Fruit fly (Drosophila melanogaster) whole organism, prepupa: ENCODE measurements around the gene CG11768.

Source experiments
- Blimp-1 ChIP-seq: fragments of 200-800 bp; sonication (Bioruptor generic); optimal IDR thresholded peaks from 3 replicates; lab custom pipeline; 2017; ENCODE audit warnings: missing biosample characterization, missing genetic modification characterization, mild to moderate bottlenecking, moderate library complexity, missing genetic modification reagents
- CG10631 ChIP-seq: fragments of 200-800 bp; sonication (Bioruptor generic); optimal IDR thresholded peaks from 2 replicates; lab custom pipeline; 2016; ENCODE audit warnings: missing biosample characterization, missing genetic modification characterization
- CG10669 ChIP-seq: fragments of 200-800 bp; sonication (Bioruptor generic); optimal IDR thresholded peaks from 3 replicates; lab custom pipeline; 2018; ENCODE audit warnings: missing biosample characterization, mild to moderate bottlenecking, missing genetic modification characterization, moderate library complexity
- CG11294 ChIP-seq: fragments of 200-800 bp; sonication (Bioruptor generic); IDR thresholded peaks from 2 replicates; pipeline ENCODE4 v1.3.6; 2022; ENCODE audit warnings: missing biosample characterization, missing genetic modification characterization
- CG11762 ChIP-seq: fragments of 200-800 bp; sonication (Bioruptor generic); optimal IDR thresholded peaks from 3 replicates; lab custom pipeline; 2016; ENCODE audit warnings: missing biosample characterization, missing genetic modification characterization; ENCODE audit not compliant: insufficient read depth
- CG11902 ChIP-seq: fragments of 200-800 bp; sonication (Bioruptor generic); optimal IDR thresholded peaks from 3 replicates; lab custom pipeline; 2016; ENCODE audit warnings: missing biosample characterization, missing genetic modification characterization
- CG1621 ChIP-seq: fragments of 200-800 bp; sonication (Bioruptor generic); optimal IDR thresholded peaks from 3 replicates; lab custom pipeline; 2018; ENCODE audit warnings: missing biosample characterization, mild to moderate bottlenecking, missing genetic modification characterization
- CG16779 ChIP-seq: fragments of 200-800 bp; sonication (Bioruptor generic); optimal IDR thresholded peaks from 3 replicates; lab custom pipeline; 2017; ENCODE audit warnings: missing biosample characterization, mild to moderate bottlenecking, missing genetic modification characterization
- CG3032 ChIP-seq: fragments of 200-800 bp; optimal IDR thresholded peaks from 2 replicates; lab custom pipeline; 2019; ENCODE audit warnings: missing biosample characterization, mild to moderate bottlenecking, missing genetic modification characterization, moderate library complexity
- CG31627 ChIP-seq: fragments of 200-800 bp; sonication (Bioruptor generic); optimal IDR thresholded peaks from 3 replicates; lab custom pipeline; 2016; ENCODE audit warnings: missing biosample characterization, missing genetic modification characterization
- CG32006 ChIP-seq: fragments of 200-800 bp; sonication (Bioruptor generic); optimal IDR thresholded peaks from 3 replicates; lab custom pipeline; 2017; ENCODE audit warnings: missing biosample characterization, mild to moderate bottlenecking, missing genetic modification characterization
- CG3919 ChIP-seq: fragments of 200-800 bp; sonication (Bioruptor generic); optimal IDR thresholded peaks from 3 replicates; lab custom pipeline; 2016; ENCODE audit warnings: missing biosample characterization, missing genetic modification characterization
- CG6163 ChIP-seq: fragments of 200-800 bp; sonication (Bioruptor generic); IDR thresholded peaks from 3 replicates; pipeline ENCODE4 v1.3.6; 2022; ENCODE audit warnings: missing biosample characterization, missing genetic modification characterization
- CG6792 ChIP-seq: fragments of 200-800 bp; sonication (Bioruptor generic); optimal IDR thresholded peaks from 3 replicates; lab custom pipeline; 2016; ENCODE audit warnings: missing biosample characterization, missing genetic modification characterization
- CG6808 ChIP-seq: fragments of 200-800 bp; sonication (Bioruptor generic); optimal IDR thresholded peaks from 3 replicates; lab custom pipeline; 2017; ENCODE audit warnings: missing biosample characterization, missing genetic modification characterization, mild to moderate bottlenecking, moderate library complexity, missing genetic modification reagents
- CG6854 ChIP-seq: fragments of 200-800 bp; sonication (Bioruptor generic); optimal IDR thresholded peaks from 2 replicates; lab custom pipeline; 2017; ENCODE audit warnings: missing biosample characterization, mild to moderate bottlenecking, missing genetic modification characterization
- CG7368 ChIP-seq: fragments of 200-800 bp; sonication (Bioruptor generic); optimal IDR thresholded peaks from 3 replicates; lab custom pipeline; 2016; ENCODE audit warnings: missing biosample characterization, missing genetic modification characterization
- CG8119 ChIP-seq: fragments of 200-800 bp; sonication (Bioruptor generic); IDR thresholded peaks from 3 replicates; pipeline ENCODE4 v1.3.6; 2022; ENCODE audit warnings: missing biosample characterization, missing genetic modification characterization
- CG8319 ChIP-seq: fragments of 200-800 bp; sonication (Bioruptor generic); optimal IDR thresholded peaks from 3 replicates; lab custom pipeline; 2016; ENCODE audit warnings: missing biosample characterization, missing genetic modification characterization
- CG9139 ChIP-seq: fragments of 200-800 bp; sonication (Bioruptor generic); optimal IDR thresholded peaks from 3 replicates; lab custom pipeline; 2017; ENCODE audit warnings: missing biosample characterization, mild to moderate bottlenecking, missing genetic modification characterization
- Eip93F ChIP-seq: fragments of 200-800 bp; sonication (Bioruptor generic); optimal IDR thresholded peaks from 2 replicates; lab custom pipeline; 2016; ENCODE audit warnings: missing biosample characterization, mild to moderate bottlenecking, missing genetic modification characterization
- Ets21C ChIP-seq: fragments of 200-800 bp; sonication (Bioruptor generic); optimal IDR thresholded peaks from 3 replicates; lab custom pipeline; 2016; ENCODE audit warnings: missing biosample characterization, missing genetic modification characterization
- Ets96B ChIP-seq: fragments of 200-800 bp; optimal IDR thresholded peaks from 2 replicates; lab custom pipeline; 2019; ENCODE audit warnings: missing biosample characterization, mild to moderate bottlenecking, missing genetic modification characterization, moderate library complexity
- Gug ChIP-seq: fragments of 200-800 bp; sonication (Bioruptor generic); IDR thresholded peaks from 2 replicates; pipeline ENCODE4 v1.3.6; 2022; ENCODE audit warnings: missing biosample characterization, missing genetic modification characterization
- Hr38 ChIP-seq: sonication (Bioruptor generic); optimal IDR thresholded peaks from 2 replicates; lab custom pipeline; 2016; ENCODE audit warnings: missing biosample characterization, missing genetic modification characterization
- Hr39 ChIP-seq: fragments of 200-800 bp; sonication (Bioruptor generic); optimal IDR thresholded peaks from 2 replicates; lab custom pipeline; 2016; ENCODE audit warnings: missing biosample characterization, missing genetic modification characterization
- Hr4 ChIP-seq: fragments of 200-800 bp; sonication (Bioruptor generic); optimal IDR thresholded peaks from 3 replicates; lab custom pipeline; 2016; ENCODE audit warnings: missing biosample characterization, missing genetic modification characterization
- Lpt ChIP-seq: fragments of 200-800 bp; sonication (Bioruptor generic); optimal IDR thresholded peaks from 3 replicates; lab custom pipeline; 2016; ENCODE audit warnings: missing biosample characterization, missing genetic modification characterization
- Met ChIP-seq: fragments of 200-800 bp; sonication (Bioruptor generic); optimal IDR thresholded peaks from 3 replicates; lab custom pipeline; 2016; ENCODE audit warnings: missing biosample characterization, missing genetic modification characterization
- OdsH ChIP-seq: fragments of 200-800 bp; sonication (Bioruptor generic); optimal IDR thresholded peaks from 3 replicates; lab custom pipeline; 2016; ENCODE audit warnings: missing biosample characterization, missing genetic modification characterization
- Smox ChIP-seq: fragments of 200-800 bp; sonication (Bioruptor generic); optimal IDR thresholded peaks from 3 replicates; lab custom pipeline; 2016; ENCODE audit warnings: missing biosample characterization, missing genetic modification characterization
- Sox102F ChIP-seq: fragments of 200-800 bp; sonication (Bioruptor generic); optimal IDR thresholded peaks from 2 replicates; lab custom pipeline; 2016; ENCODE audit warnings: missing biosample characterization, mild to moderate bottlenecking, missing genetic modification characterization
- Sox15 ChIP-seq: fragments of 200-800 bp; sonication (Bioruptor generic); optimal IDR thresholded peaks from 3 replicates; lab custom pipeline; 2016; ENCODE audit warnings: missing biosample characterization, missing genetic modification characterization
- acj6 ChIP-seq: fragments of 200-800 bp; sonication (Bioruptor generic); optimal IDR thresholded peaks from 3 replicates; lab custom pipeline; 2016; ENCODE audit warnings: missing biosample characterization, missing genetic modification characterization
- dac ChIP-seq: fragments of 200-800 bp; sonication (Bioruptor generic); optimal IDR thresholded peaks from 2 replicates; lab custom pipeline; 2017; ENCODE audit warnings: missing biosample characterization, mild to moderate bottlenecking, missing genetic modification characterization
- dsx ChIP-seq: fragments of 200-800 bp; optimal IDR thresholded peaks from 3 replicates; lab custom pipeline; 2019; ENCODE audit warnings: missing biosample characterization, mild to moderate bottlenecking, missing genetic modification characterization, moderate library complexity; ENCODE audit not compliant: poor library complexity, severe bottlenecking
- eg ChIP-seq: fragments of 200-800 bp; sonication (Bioruptor generic); IDR thresholded peaks from 3 replicates; pipeline ENCODE4 v1.3.6; 2022; ENCODE audit warnings: missing biosample characterization, missing genetic modification characterization
- esn ChIP-seq: fragments of 200-800 bp; sonication (Bioruptor generic); optimal IDR thresholded peaks from 2 replicates; lab custom pipeline; 2016; ENCODE audit warnings: missing biosample characterization, mild to moderate bottlenecking, missing genetic modification characterization, moderate library complexity
- fd59A ChIP-seq: fragments of 200-800 bp; sonication (Bioruptor generic); optimal IDR thresholded peaks from 2 replicates; lab custom pipeline; 2017; ENCODE audit warnings: missing biosample characterization, mild to moderate bottlenecking, missing genetic modification characterization, missing genetic modification reagents
- fd85E ChIP-seq: fragments of 200-800 bp; sonication (Bioruptor generic); optimal IDR thresholded peaks from 3 replicates; lab custom pipeline; 2016; ENCODE audit warnings: missing biosample characterization, missing genetic modification characterization
- lz ChIP-seq: fragments of 200-800 bp; sonication (Bioruptor generic); optimal IDR thresholded peaks from 3 replicates; lab custom pipeline; 2016; ENCODE audit warnings: missing biosample characterization, missing genetic modification characterization
- pdm3 ChIP-seq: fragments of 200-800 bp; sonication (Bioruptor generic); optimal IDR thresholded peaks from 3 replicates; lab custom pipeline; 2016; ENCODE audit warnings: missing biosample characterization, missing genetic modification characterization
- salr ChIP-seq, 2 experiments: fragments of 200-800 bp; sonication (Bioruptor generic); optimal IDR thresholded peaks; 3 replicates each; lab custom pipeline; 2016 to 2018; ENCODE audit warnings: missing biosample characterization in 2 of 2, missing genetic modification characterization in 2 of 2, mild to moderate bottlenecking in 1 of 2
- spab ChIP-seq: fragments of 200-800 bp; sonication (Bioruptor generic); optimal IDR thresholded peaks from 2 replicates; lab custom pipeline; 2017; ENCODE audit warnings: missing biosample characterization, mild to moderate bottlenecking, missing genetic modification characterization, missing genetic modification reagents
- ss ChIP-seq, 2 experiments: fragments of 200-800 bp; sonication (Bioruptor generic); optimal IDR thresholded peaks; 2 replicates in 1 of 2; 3 replicates in 1 of 2; lab custom pipeline; 2017 to 2018; ENCODE audit warnings: mild to moderate bottlenecking in 2 of 2, missing biosample characterization in 2 of 2, missing genetic modification characterization in 2 of 2, moderate library complexity in 1 of 2
- svp ChIP-seq: fragments of 200-800 bp; sonication (Bioruptor generic); peaks from one replicate; lab custom pipeline; 2016; ENCODE audit warnings: missing biosample characterization, missing genetic modification characterization
- vri ChIP-seq: fragments of 200-800 bp; sonication (Bioruptor generic); optimal IDR thresholded peaks from 3 replicates; lab custom pipeline; 2016; ENCODE audit warnings: missing biosample characterization, mild to moderate bottlenecking, missing genetic modification characterization

Gene CG11768

dm6 chr3R:8808518-8808921 lies 40.5 kb upstream of the CG11768 start (continued):
- no peak for TF ChIP-seq eg (GFP tag; lab: Robert Waterston, UW)
- peak; percentile 43 for TF ChIP-seq vri
- peak; percentile 63 for TF ChIP-seq CG31627 (GFP tag; lab: Kevin White, UChicago)
- peak; percentile 64 for TF ChIP-seq OdsH (GFP tag; lab: Kevin White, UChicago)
- TF ChIP-seq Gug: no peak
- TF ChIP-seq Smox (GFP tag; lab: Kevin White, UChicago): peak; percentile 63
- TF ChIP-seq CG11762 (GFP tag; lab: Kevin White, UChicago): no peak
- no peak for TF ChIP-seq CG16779 (tag; lab: Kevin White, UChicago)
- peak; percentile 38 for TF ChIP-seq CG11902 (GFP tag; lab: Kevin White, UChicago)
- TF ChIP-seq salr (GFP tag; optimal IDR thresholded peaks at IDR 0.05; lab: Kevin White, UChicago): peak in 1 of 2 experiments; percentile 41
- no peak for TF ChIP-seq CG6163 (GFP tag; lab: Robert Waterston, UW)
- TF ChIP-seq dac (GFP tag; lab: Kevin White, UChicago): no peak
- peak; percentile 54 for TF ChIP-seq Hr39
- TF ChIP-seq Lpt: no peak
- peak; percentile 6 for TF ChIP-seq CG8319
- peak; percentile 47 for TF ChIP-seq CG3919 (GFP tag; lab: Kevin White, UChicago)
- peak; percentile 86 for TF ChIP-seq svp (GFP tag; lab: Kevin White, UChicago)
- no peak for TF ChIP-seq Hr38
- no peak for TF ChIP-seq Blimp-1 (GFP tag; lab: Kevin White, UChicago)
- TF ChIP-seq Met (GFP tag; lab: Kevin White, UChicago): peak; percentile 77
- peak; percentile 60 for TF ChIP-seq CG6808
- peak; percentile 36 for TF ChIP-seq CG1621 (tag; lab: Kevin White, UChicago)
- peak; percentile 67 for TF ChIP-seq CG10669 (GFP tag; lab: Kevin White, UChicago)
- TF ChIP-seq CG32006 (GFP tag; lab: Kevin White, UChicago): peak; percentile 38
- peak; percentile 59 for TF ChIP-seq pdm3 (GFP tag; lab: Kevin White, UChicago)
- TF ChIP-seq CG9139: no peak
- no peak for TF ChIP-seq spab (GFP tag; lab: Kevin White, UChicago)
- peak; percentile 61 for TF ChIP-seq lz (GFP tag; lab: Kevin White, UChicago)
- TF ChIP-seq CG7368 (GFP tag; lab: Kevin White, UChicago): peak; percentile 28
- peak; percentile 66 for TF ChIP-seq CG3032
- TF ChIP-seq Hr4 (GFP tag; lab: Kevin White, UChicago): peak; percentile 14
- TF ChIP-seq Ets96B (tag; lab: Kevin White, UChicago): peak; percentile 65
- peak; percentile 50 for TF ChIP-seq Sox102F (GFP tag; lab: Kevin White, UChicago)
- TF ChIP-seq CG6854 (GFP tag; lab: Kevin White, UChicago): no peak
- TF ChIP-seq Eip93F (GFP tag; lab: Kevin White, UChicago): no peak
- peak; percentile 28 for TF ChIP-seq dsx

- TF ChIP-seq CG16779 (tag; lab: Kevin White, UChicago) (no peak), fd59A (GFP tag; lab: Kevin White, UChicago) (no peak), CG32006 (GFP tag; lab: Kevin White, UChicago) (no peak), pdm3 (GFP tag; lab: Kevin White, UChicago) (no peak), CG10669 (GFP tag; lab: Kevin White, UChicago) (no peak), Hr4 (GFP tag; lab: Kevin White, UChicago) (peak; percentile 20), CG11294 (GFP tag; lab: Robert Waterston, UW) (no peak), Ets21C (GFP tag; lab: Kevin White, UChicago) (no peak), acj6 (GFP tag; lab: Kevin White, UChicago) (no peak), dsx (peak; percentile 30), vri (peak; percentile 7), svp (GFP tag; lab: Kevin White, UChicago) (peak; percentile 4), dac (GFP tag; lab: Kevin White, UChicago) (no peak), esn (GFP tag; lab: Kevin White, UChicago) (no peak), CG6792 (GFP tag; lab: Kevin White, UChicago) (no peak), Blimp-1 (GFP tag; lab: Kevin White, UChicago) (no peak), CG8119 (GFP tag; lab: Robert Waterston, UW) (no peak), fd85E (GFP tag; lab: Kevin White, UChicago) (no peak), CG11762 (GFP tag; lab: Kevin White, UChicago) (no peak), CG10631 (GFP tag; lab: Kevin White, UChicago) (no peak), Hr38 (no peak), Lpt (no peak), ss (GFP tag; optimal IDR thresholded peaks at IDR 0.05; lab: Kevin White, UChicago) (peak in 1 of 2 experiments; percentile 9), Met (GFP tag; lab: Kevin White, UChicago) (no peak), CG6854 (GFP tag; lab: Kevin White, UChicago) (peak; percentile 12), Sox15 (GFP tag; lab: Kevin White, UChicago) (no peak), Eip93F (GFP tag; lab: Kevin White, UChicago) (no peak)
Measured at dm6 chr3R:8807831-8808517, 40.0 kb upstream of the CG11768 start.
